Fruit fly (Drosophila melanogaster): ENCODE measurements around the gene GstD2.

The GstD2 gene

dm6 chr3R:12350497-12350896, 21.3 kb upstream of the GstD2 start, which contains the start of gene CG10038 (continued):
- TF ChIP-seq ATbp (GFP tag; optimal IDR thresholded peaks at IDR 0.05) (no peak), prd (optimal IDR thresholded peaks at IDR 0.05) (no peak), prd (GFP tag; IDR thresholded peaks at IDR 0.05) (no peak; the same call in 2 of the 3 replicates), insv (GFP tag; optimal IDR thresholded peaks at IDR 0.05) (no peak), Adf1 (GFP tag; IDR thresholded peaks at IDR 0.05) (peak; percentile 25; the same call in 1 of the 2 replicates), crc (GFP tag; optimal IDR thresholded peaks at IDR 0.05) (no peak), CG6813 (GFP tag; optimal IDR thresholded peaks at IDR 0.05) (no peak), peb (GFP tag; IDR thresholded peaks at IDR 0.05) (no peak), CG14860 (GFP tag; IDR thresholded peaks at IDR 0.05; ENCODE audit: partially characterized antibody) (peak; percentile 80), wor (GFP tag; IDR thresholded peaks at IDR 0.05) (no peak), CG30431 (GFP tag; optimal IDR thresholded peaks at IDR 0.05) (no peak), onecut (GFP tag; IDR thresholded peaks at IDR 0.05) (no peak), D19A (tag; optimal IDR thresholded peaks at IDR 0.05) (peak; percentile 45), Max (GFP tag; optimal IDR thresholded peaks at IDR 0.05) (peak; percentile 18), GATAe (GFP tag; conservative IDR thresholded peaks at IDR 0.05) (no peak), Nf-YA (GFP tag; IDR thresholded peaks at IDR 0.05) (no peak), sd (tag; optimal IDR thresholded peaks at IDR 0.05) (no peak), Hand (GFP tag; optimal IDR thresholded peaks at IDR 0.05) (no peak), HmgZ (tag; optimal IDR thresholded peaks at IDR 0.05) (peak; percentile 76), Usf (GFP tag; optimal IDR thresholded peaks at IDR 0.05) (no peak), Optix (GFP tag; IDR thresholded peaks at IDR 0.05) (no peak), crol (GFP tag; IDR thresholded peaks at IDR 0.05) (no peak), eyg (GFP tag; optimal IDR thresholded peaks at IDR 0.05) (no peak), amos (GFP tag; IDR thresholded peaks at IDR 0.05; ENCODE audit: partially characterized antibody) (peak; percentile 97), CG17361 (GFP tag; IDR thresholded peaks at IDR 0.05) (peak; percentile 37; the same call in 2 of the 3 replicates), nom (GFP tag; optimal IDR thresholded peaks at IDR 0.05) (no peak), CG10267 (tag; optimal IDR thresholded peaks at IDR 0.05) (peak; percentile 55), bcd (GFP tag; optimal IDR thresholded peaks at IDR 0.05) (peak; percentile 41), gsb (GFP tag; IDR thresholded peaks at IDR 0.05) (no peak), en (GFP tag; optimal IDR thresholded peaks at IDR 0.05) (no peak), CG17568 (GFP tag; optimal IDR thresholded peaks at IDR 0.05) (no peak), so (GFP tag; IDR thresholded peaks at IDR 0.05) (no peak), pnt (GFP tag; optimal IDR thresholded peaks at IDR 0.05) (no peak), CG7372 (GFP tag; IDR thresholded peaks at IDR 0.05) (no peak), cato (GFP tag; optimal IDR thresholded peaks at IDR 0.05; ENCODE audit: borderline replicate concordance) (no peak), CG42726 (GFP tag; IDR thresholded peaks at IDR 0.05; ENCODE audit: partially characterized antibody) (peak; percentile 97), CG14710 (tag; optimal IDR thresholded peaks at IDR 0.05) (peak; percentile 52), CG6854 (GFP tag; optimal IDR thresholded peaks at IDR 0.05) (no peak), CG8281 (tag; optimal IDR thresholded peaks at IDR 0.05) (no peak), tna (GFP tag; IDR thresholded peaks at IDR 0.05; ENCODE audit: partially characterized antibody) (peak; percentile 91), hb (GFP tag; IDR thresholded peaks at IDR 0.05; ENCODE audit: partially characterized antibody) (peak; percentile 92), Fer2 (tag; optimal IDR thresholded peaks at IDR 0.05) (no peak), Dfd (GFP tag; optimal IDR thresholded peaks at IDR 0.05) (no peak), Fer3 (tag; optimal IDR thresholded peaks at IDR 0.05) (peak; percentile 11), ken (GFP tag; IDR thresholded peaks at IDR 0.05) (no peak), repo (GFP tag; optimal IDR thresholded peaks at IDR 0.05) (no peak), gcm2 (GFP tag; optimal IDR thresholded peaks at IDR 0.05) (no peak), pho (GFP tag; optimal IDR thresholded peaks at IDR 0.05) (peak; percentile 31), CG10431 (GFP tag; optimal IDR thresholded peaks at IDR 0.05) (no peak), CHES-1-like (GFP tag; optimal IDR thresholded peaks at IDR 0.05) (no peak), fu2 (GFP tag; optimal IDR thresholded peaks at IDR 0.05) (no peak), ham (GFP tag; IDR thresholded peaks at IDR 0.05) (no peak)

Data from whole organism, embryonic.